Worm (Caenorhabditis elegans) whole organism, L3 larva: ENCODE results near the gene enee-1.

Experiments
- elt-3 ChIP-seq, 3 experiments: fragments of 150-350 bp in 1 of 3; sonication (generic microtip) in 2 of 3; optimal IDR thresholded peaks; 2 replicates in 2 of 3; 4 replicates in 1 of 3; lab custom pipeline; 2014 to 2017; ENCODE audit warnings: missing biosample characterization in 3 of 3, missing genetic modification characterization in 3 of 3
- mml-1 ChIP-seq: fragments of 150-350 bp; sonication (generic microtip); optimal IDR thresholded peaks from 3 replicates; lab custom pipeline; 2014; ENCODE audit warnings: missing biosample characterization, missing genetic modification characterization
- nhr-12 ChIP-seq: fragments of 150-350 bp; optimal IDR thresholded peaks from 2 replicates; lab custom pipeline; 2014; ENCODE audit warnings: missing biosample characterization, missing genetic modification characterization
- pha-4 ChIP-seq: fragments of 150-350 bp; optimal IDR thresholded peaks from 2 replicates; lab custom pipeline; 2014; ENCODE audit warnings: missing biosample characterization, missing genetic modification reagents, missing genetic modification characterization
- sea-2 ChIP-seq: fragments of 150-350 bp; sonication (generic microtip); optimal IDR thresholded peaks from 4 replicates; lab custom pipeline; 2014; ENCODE audit warnings: missing biosample characterization, missing genetic modification reagents, missing genetic modification characterization
- snpc-4 ChIP-seq: fragments of 150-350 bp; optimal IDR thresholded peaks from 2 replicates; lab custom pipeline; 2014; ENCODE audit warnings: missing biosample characterization, missing genetic modification characterization
- unc-62 ChIP-seq: fragments of 150-350 bp; sonication (generic microtip); optimal IDR thresholded peaks from 4 replicates; lab custom pipeline; 2014; ENCODE audit warnings: missing biosample characterization, missing genetic modification reagents, missing genetic modification characterization

ce11 chrII:37213-37612 is 12.7 kb downstream of the enee-1 start, which contains the start of gene F23F1.6:
- TF ChIP-seq sea-2 (GFP tag; lab: Kevin White, UChicago): no peak
- no peak for TF ChIP-seq pha-4 (tag; lab: Kevin White, UChicago)
- no peak for TF ChIP-seq unc-62 (GFP tag; lab: Kevin White, UChicago)
- no peak for TF ChIP-seq elt-3 (tag; optimal IDR thresholded peaks at IDR 0.05; lab: Kevin White, UChicago)
- TF ChIP-seq mml-1 (tag; lab: Kevin White, UChicago): no peak
- no peak for TF ChIP-seq nhr-12 (tag; lab: Kevin White, UChicago)
- TF ChIP-seq snpc-4 (tag; lab: Kevin White, UChicago): no peak
